Worm (Caenorhabditis elegans) whole organism, young adult: ENCODE results near the gene bgnt-1.2.
A peak's percentile ranks its signal among the peaks of the same experiment; 100 is the strongest.

Experiments
- F23B12.7 ChIP-seq: sonication (generic microtip); optimal IDR thresholded peaks from 2 replicates; lab custom pipeline; 2017; ENCODE audit warnings: missing genetic modification characterization, mild to moderate bottlenecking, missing compliant biosample characterization, antibody characterized with exemption, moderate library complexity; ENCODE audit not compliant: insufficient read depth
- F37B4.10 ChIP-seq: fragments of 200-800 bp; sonication (Bioruptor generic); IDR thresholded peaks from 2 replicates; pipeline ENCODE4 v1.3.6; 2022; ENCODE audit warnings: missing genetic modification characterization, missing compliant biosample characterization
- F39B2.1 ChIP-seq: fragments of 200-800 bp; sonication (Bioruptor generic); IDR thresholded peaks from 2 replicates; pipeline ENCODE4 v1.3.6; 2022; ENCODE audit warnings: missing genetic modification reagents, missing genetic modification characterization, missing compliant biosample characterization
- F49E8.2 ChIP-seq: sonication (generic microtip); optimal IDR thresholded peaks from 3 replicates; lab custom pipeline; 2017; ENCODE audit warnings: missing genetic modification characterization, mild to moderate bottlenecking, missing compliant biosample characterization, antibody characterized with exemption, moderate library complexity; ENCODE audit not compliant: insufficient read depth
- F55B11.4 ChIP-seq: sonication (generic microtip); optimal IDR thresholded peaks from 2 replicates; lab custom pipeline; 2016; ENCODE audit warnings: missing compliant biosample characterization, missing genetic modification characterization, borderline replicate concordance; ENCODE audit not compliant: insufficient read depth
- K11D2.4 ChIP-seq: fragments of 200-800 bp; sonication (Bioruptor generic); IDR thresholded peaks from 2 replicates; pipeline ENCODE4 v1.3.6; 2022; ENCODE audit warnings: missing genetic modification reagents, missing genetic modification characterization, missing compliant biosample characterization
- Y56A3A.18 ChIP-seq: fragments of 200-800 bp; sonication (Bioruptor generic); IDR thresholded peaks from 2 replicates; pipeline ENCODE4 v1.3.6; 2022; ENCODE audit warnings: missing genetic modification reagents, missing genetic modification characterization, missing compliant biosample characterization
- Y67H2A.10 ChIP-seq: fragments of 200-800 bp; sonication (Bioruptor generic); conservative IDR thresholded peaks from 2 replicates; pipeline ENCODE4 v1.3.6; 2022; ENCODE audit warnings: missing genetic modification reagents, missing genetic modification characterization, missing compliant biosample characterization
- attf-5 ChIP-seq: fragments of 200-800 bp; sonication (Bioruptor generic); optimal IDR thresholded peaks from 2 replicates; lab custom pipeline; 2018; ENCODE audit warnings: mild to moderate bottlenecking, missing genetic modification characterization, missing compliant biosample characterization
- ccch-3 ChIP-seq: fragments of 200-800 bp; sonication (Bioruptor generic); optimal IDR thresholded peaks from 2 replicates; lab custom pipeline; 2018; ENCODE audit warnings: mild to moderate bottlenecking, missing genetic modification characterization, missing compliant biosample characterization
- ceh-79 ChIP-seq: sonication (generic microtip); optimal IDR thresholded peaks from 2 replicates; lab custom pipeline; 2017; ENCODE audit warnings: mild to moderate bottlenecking, missing genetic modification characterization, missing compliant biosample characterization
- dpff-1 ChIP-seq: sonication (generic microtip); optimal IDR thresholded peaks from 2 replicates; lab custom pipeline; 2017; ENCODE audit warnings: mild to moderate bottlenecking, missing genetic modification characterization, missing compliant biosample characterization
- efl-1 ChIP-seq: fragments of 150-350 bp; optimal IDR thresholded peaks from 2 replicates; lab custom pipeline; 2014; ENCODE audit warnings: missing biosample characterization, missing genetic modification reagents, missing genetic modification characterization
- egl-44 ChIP-seq: fragments of 200-800 bp; sonication (Bioruptor generic); IDR thresholded peaks from 2 replicates; pipeline ENCODE4 v1.3.6; 2022; ENCODE audit warnings: missing genetic modification reagents, missing genetic modification characterization, missing compliant biosample characterization
- egrh-3 ChIP-seq: fragments of 200-800 bp; sonication (Bioruptor generic); IDR thresholded peaks from 2 replicates; pipeline ENCODE4 v1.3.6; 2022; ENCODE audit warnings: missing genetic modification reagents, missing genetic modification characterization, missing compliant biosample characterization
- gei-17 ChIP-seq: fragments of 200-800 bp; sonication (Bioruptor generic); optimal IDR thresholded peaks from 2 replicates; lab custom pipeline; 2018; ENCODE audit warnings: mild to moderate bottlenecking, missing genetic modification characterization, missing compliant biosample characterization
- him-1 ChIP-seq: sonication (generic microtip); optimal IDR thresholded peaks from 2 replicates; lab custom pipeline; 2016; ENCODE audit warnings: missing genotype, missing genetic modification reagents, missing genetic modification characterization, missing compliant biosample characterization
- hlh-12 ChIP-seq: sonication (generic microtip); optimal IDR thresholded peaks from 2 replicates; lab custom pipeline; 2016; ENCODE audit warnings: missing genetic modification characterization, missing compliant biosample characterization
- hmg-1.2 ChIP-seq: fragments of 200-800 bp; sonication (Bioruptor generic); IDR thresholded peaks from 2 replicates; pipeline ENCODE4 v1.3.6; 2022; ENCODE audit warnings: missing genetic modification reagents, missing genetic modification characterization, missing compliant biosample characterization
- let-526 ChIP-seq: fragments of 200-800 bp; sonication (Bioruptor generic); IDR thresholded peaks from 2 replicates; pipeline ENCODE4 v1.3.6; 2022; ENCODE audit warnings: missing genetic modification reagents, missing genetic modification characterization, missing compliant biosample characterization
- lin-26 ChIP-seq: fragments of 200-800 bp; sonication (Bioruptor generic); IDR thresholded peaks from 2 replicates; pipeline ENCODE4 v1.3.6; 2022; ENCODE audit warnings: missing genetic modification reagents, missing genetic modification characterization, missing compliant biosample characterization
- lin-54 ChIP-seq: fragments of 200-800 bp; sonication (Bioruptor generic); optimal IDR thresholded peaks from 2 replicates; lab custom pipeline; 2018; ENCODE audit warnings: mild to moderate bottlenecking, missing genetic modification characterization, missing compliant biosample characterization
- lsl-1 ChIP-seq: fragments of 200-800 bp; sonication (Bioruptor generic); optimal IDR thresholded peaks from 2 replicates; lab custom pipeline; 2018; ENCODE audit warnings: mild to moderate bottlenecking, missing genetic modification characterization, moderate library complexity, missing compliant biosample characterization
- lsy-27 ChIP-seq: sonication (generic microtip); optimal IDR thresholded peaks from 2 replicates; lab custom pipeline; 2017; ENCODE audit warnings: missing genetic modification characterization, mild to moderate bottlenecking, missing compliant biosample characterization, antibody characterized with exemption, missing genotype, borderline replicate concordance; ENCODE audit not compliant: insufficient read depth
- madf-3 ChIP-seq: fragments of 200-800 bp; sonication (Bioruptor generic); IDR thresholded peaks from 2 replicates; pipeline ENCODE4 v1.3.6; 2022; ENCODE audit warnings: missing genetic modification reagents, missing genetic modification characterization, missing compliant biosample characterization
- madf-8 ChIP-seq: fragments of 200-800 bp; sonication (Bioruptor generic); conservative IDR thresholded peaks from 2 replicates; pipeline ENCODE4 v1.3.6; 2022; ENCODE audit warnings: missing genetic modification reagents, missing genetic modification characterization, missing compliant biosample characterization
- nhr-27 ChIP-seq: fragments of 200-800 bp; sonication (Bioruptor generic); optimal IDR thresholded peaks from 2 replicates; lab custom pipeline; 2018; ENCODE audit warnings: mild to moderate bottlenecking, missing genetic modification characterization, moderate library complexity, missing compliant biosample characterization
- nhr-80 ChIP-seq: sonication (generic microtip); optimal IDR thresholded peaks from 2 replicates; lab custom pipeline; 2016; ENCODE audit warnings: missing genetic modification characterization, missing compliant biosample characterization
- nhr-90 ChIP-seq: sonication (generic microtip); optimal IDR thresholded peaks from 2 replicates; lab custom pipeline; 2016; ENCODE audit warnings: missing genotype, mild to moderate bottlenecking, missing genetic modification characterization, missing compliant biosample characterization
- pha-4 ChIP-seq: fragments of 150-350 bp; sonication (generic microtip); optimal IDR thresholded peaks from 2 replicates; lab custom pipeline; 2014; ENCODE audit warnings: missing biosample characterization, missing genetic modification reagents, missing genetic modification characterization
- rcor-1 ChIP-seq: fragments of 200-800 bp; sonication (Bioruptor generic); IDR thresholded peaks from 2 replicates; pipeline ENCODE4 v1.3.6; 2022; ENCODE audit warnings: missing genetic modification reagents, missing genetic modification characterization, missing compliant biosample characterization
- rec-8 ChIP-seq, 2 experiments: sonication (generic microtip); optimal IDR thresholded peaks; 2 replicates each; lab custom pipeline; 2016; ENCODE audit warnings: mild to moderate bottlenecking in 2 of 2, missing genetic modification characterization in 2 of 2, missing genetic modification reagents in 2 of 2, missing genotype in 2 of 2, missing biosample characterization in 1 of 2, missing compliant biosample characterization in 1 of 2, moderate library complexity in 1 of 2
- rpc-1 ChIP-seq, 2 experiments: fragments of 150-350 bp in 1 of 2; sonication (generic microtip) in 1 of 2; optimal IDR thresholded peaks; 2 replicates each; lab custom pipeline; 2014 to 2018; ENCODE audit warnings: missing biosample characterization in 1 of 2, missing genetic modification characterization in 1 of 2, missing genetic modification reagents in 1 of 2, missing genotype in 1 of 2
- sea-2 ChIP-seq: fragments of 200-800 bp; sonication (Bioruptor generic); IDR thresholded peaks from 2 replicates; pipeline ENCODE4 v1.3.6; 2022; ENCODE audit warnings: missing genetic modification characterization, missing compliant biosample characterization
- tbx-9 ChIP-seq: sonication (generic microtip); optimal IDR thresholded peaks from 2 replicates; lab custom pipeline; 2016; ENCODE audit warnings: borderline replicate concordance, missing genetic modification characterization, inconsistent platforms, missing compliant biosample characterization
- unc-62 ChIP-seq: fragments of 150-350 bp; optimal IDR thresholded peaks from 2 replicates; lab custom pipeline; 2014; ENCODE audit warnings: missing biosample characterization, missing genetic modification reagents, missing genetic modification characterization
- xnd-1 ChIP-seq: sonication (generic microtip); optimal IDR thresholded peaks from 2 replicates; lab custom pipeline; 2016; ENCODE audit warnings: missing genotype, missing genetic modification reagents, missing genetic modification characterization, missing compliant biosample characterization
- ztf-3 ChIP-seq: fragments of 200-800 bp; sonication (Bioruptor generic); optimal IDR thresholded peaks from 2 replicates; lab custom pipeline; 2018; ENCODE audit warnings: mild to moderate bottlenecking, missing genetic modification characterization, missing compliant biosample characterization

The bgnt-1.2 gene

DNA sequence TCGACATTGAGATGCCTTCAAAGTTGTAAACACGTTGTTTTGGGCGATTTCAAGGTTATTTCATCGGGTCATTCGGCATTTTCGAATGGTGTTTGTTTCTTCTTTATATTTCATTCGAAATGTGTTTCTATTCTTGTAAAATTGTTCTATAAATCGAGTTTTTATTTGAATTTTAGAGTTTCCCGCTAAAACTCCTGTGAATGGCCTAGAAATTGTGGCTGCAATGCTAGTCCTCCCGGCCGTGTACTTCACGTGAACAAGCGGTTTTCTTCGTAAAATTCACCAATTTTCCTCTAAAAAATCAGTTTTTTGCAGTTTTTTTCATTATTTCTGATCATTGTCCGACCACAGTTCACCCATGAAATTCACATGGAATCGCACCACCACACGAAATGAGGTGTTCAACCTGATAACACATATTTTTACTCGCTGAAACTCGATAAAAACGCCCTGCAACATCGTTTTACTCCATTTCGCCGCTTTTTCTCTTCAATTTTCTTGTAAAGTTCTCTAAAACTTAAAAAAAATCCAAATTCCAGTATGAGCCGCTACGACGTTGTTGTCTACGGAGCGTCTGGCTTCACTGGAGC lies 8.6 kb upstream of the bgnt-1.2 start, which contains the start of gene ldp-1 (continued):
- TF ChIP-seq rcor-1, result peak; percentile 46; the same call in 1 of the 2 replicates
- TF ChIP-seq ccch-3, result no peak
- TF ChIP-seq unc-62, result no peak
- no peak for TF ChIP-seq lsy-27
- no peak for TF ChIP-seq tbx-9
- no peak for TF ChIP-seq ztf-3 (GFP tag; lab: Kevin White, UChicago)
- TF ChIP-seq egrh-3 (GFP tag; lab: Robert Waterston, UW), result no peak
- peak; percentile 8 for TF ChIP-seq xnd-1

DNA sequence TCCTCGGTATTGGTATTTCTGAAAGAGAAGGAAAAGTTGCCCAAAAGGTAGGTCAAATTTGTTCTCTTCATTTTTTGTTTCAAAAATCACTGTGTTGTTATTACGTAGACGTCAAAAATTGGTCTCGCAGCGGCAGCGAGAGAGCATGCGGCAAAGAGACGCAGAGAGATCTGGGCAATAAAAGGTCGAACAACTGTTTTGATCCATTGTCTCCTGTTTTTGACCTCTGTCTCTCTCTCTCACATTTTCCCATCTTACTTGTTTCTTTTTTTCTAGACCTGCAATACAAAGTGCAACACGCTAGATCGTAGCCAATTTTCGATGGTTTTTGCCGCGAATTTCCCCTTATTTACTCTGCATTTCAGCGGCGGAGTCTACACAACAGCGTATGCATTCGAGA lies 8.1 kb upstream of the bgnt-1.2 start:
- TF ChIP-seq sea-2 (GFP tag; lab: Robert Waterston, UW), result no peak
- TF ChIP-seq unc-62, result no peak
- no peak for TF ChIP-seq rcor-1
- TF ChIP-seq gei-17 (GFP tag; lab: Kevin White, UChicago), result no peak
- TF ChIP-seq madf-8 (GFP tag; lab: Robert Waterston, UW), result peak; percentile 34
- TF ChIP-seq efl-1 (GFP tag; lab: Kevin White, UChicago), result peak; percentile 25

DNA sequence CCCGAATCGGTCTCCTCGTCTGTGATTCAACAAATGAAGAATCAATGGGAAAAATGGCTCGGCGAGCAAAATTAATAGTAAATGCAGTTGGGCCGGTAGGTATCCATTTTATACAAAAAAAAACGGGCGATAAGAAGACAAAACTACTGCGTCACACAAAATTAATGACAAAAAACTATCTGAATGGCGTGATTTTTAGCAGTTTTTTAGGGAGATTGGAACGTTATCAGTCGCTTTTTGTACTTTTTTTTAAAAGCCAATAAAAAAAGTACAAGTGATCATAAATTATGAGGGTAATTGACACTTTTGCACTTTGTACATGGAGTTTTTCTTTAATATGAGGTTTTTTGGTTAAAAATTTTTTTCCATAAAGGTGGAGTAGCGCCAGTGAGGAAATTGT lies 4.7 kb upstream of the bgnt-1.2 start:
- TF ChIP-seq hlh-12 (tag; lab: Kevin White, UChicago), result no peak
- peak; percentile 62 for TF ChIP-seq nhr-80
- TF ChIP-seq, all 124 proteins: peak for 1

DNA sequence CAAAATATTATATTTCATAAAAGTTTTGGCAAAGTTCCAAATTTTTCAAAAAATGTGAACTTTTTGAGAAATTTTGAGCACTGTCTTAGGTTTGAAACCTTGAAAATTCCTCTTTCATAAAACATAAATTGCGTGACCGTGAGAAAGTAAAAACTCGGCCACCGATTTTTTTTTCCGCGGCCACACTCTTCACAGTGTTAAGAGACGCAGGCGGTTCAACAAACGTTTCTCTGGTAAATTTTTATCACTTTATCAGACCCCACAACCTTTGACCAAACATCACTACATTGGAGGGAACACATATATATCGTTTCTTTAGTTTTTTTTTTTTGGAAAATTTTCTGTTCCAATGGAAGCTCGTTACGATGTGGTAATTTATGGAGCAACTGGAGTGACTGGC lies 4.0 kb upstream of the bgnt-1.2 start, which contains the start of gene F22F7.2:
Gene F22F7.2 (plus strand): TSS at position 266 of the 400 bp plus-strand sequence.
- TF ChIP-seq lin-26 (GFP tag; lab: Robert Waterston, UW) (no peak), attf-5 (GFP tag; lab: Kevin White, UChicago) (peak; percentile 3), hmg-1.2 (GFP tag; lab: Robert Waterston, UW) (peak; percentile 23; the same call in 1 of the 2 replicates), unc-62 (no peak), nhr-80 (peak; percentile 2), ceh-79 (tag; lab: Kevin White, UChicago) (no peak)

DNA sequence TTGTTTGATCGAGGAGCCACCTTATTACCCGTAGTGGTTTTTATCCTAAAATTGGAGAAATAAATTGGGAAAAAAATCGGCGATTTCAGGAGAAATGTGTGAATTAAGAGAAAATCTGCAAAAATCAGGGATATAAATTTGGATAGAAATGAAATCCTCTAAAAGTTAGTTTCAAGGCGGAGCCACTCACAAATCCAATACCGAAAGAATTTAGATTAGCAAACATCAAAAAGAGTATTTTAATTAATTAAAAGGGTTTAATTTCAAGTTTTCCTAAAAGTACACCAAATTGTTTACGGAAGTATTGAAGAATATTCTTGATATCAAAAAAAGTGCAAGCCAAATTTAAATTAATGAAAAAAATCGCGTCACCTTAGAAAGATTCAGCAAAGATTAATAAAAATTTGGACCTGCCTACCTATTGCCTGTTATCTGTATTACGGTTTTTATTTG lies 3.5 kb upstream of the bgnt-1.2 start, which contains the start of gene F22F7.8:
Gene F22F7.8 (minus strand): TSS at position 51 of the 453 bp plus-strand sequence.
- TF ChIP-seq let-526 (GFP tag; lab: Robert Waterston, UW) (no peak), him-1 (no peak), lin-54 (GFP tag; lab: Kevin White, UChicago) (no peak), rec-8 (tag; optimal IDR thresholded peaks at IDR 0.05; lab: Kevin White, UChicago) (no peak), F39B2.1 (GFP tag; lab: Robert Waterston, UW) (no peak), F23B12.7 (tag; lab: Kevin White, UChicago) (no peak), nhr-90 (tag; lab: Kevin White, UChicago) (no peak), F55B11.4 (tag; lab: Kevin White, UChicago) (no peak)

DNA sequence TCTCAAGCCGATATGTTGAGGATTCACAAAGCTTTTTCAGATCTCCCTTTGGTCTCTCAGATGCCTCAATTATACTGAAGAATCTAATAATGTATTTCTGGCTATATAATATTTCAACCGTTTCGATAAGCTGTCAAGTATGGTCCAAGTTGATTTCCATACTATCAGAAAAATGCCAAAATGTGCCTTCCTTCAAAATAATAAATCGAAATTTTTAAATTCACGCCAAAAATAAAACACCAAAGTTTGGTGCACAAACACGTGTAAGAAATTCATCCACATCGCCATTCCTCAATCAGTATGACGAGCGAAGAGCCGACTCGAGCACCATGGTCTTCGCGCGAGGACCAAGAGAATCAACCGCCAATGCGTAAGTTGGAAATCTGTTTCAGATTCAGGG lies 1.1 kb upstream of the bgnt-1.2 start, which contains the start of gene F22F7.11:
Gene F22F7.11 (plus strand): TSS at position 301 of the 400 bp plus-strand sequence.
- TF ChIP-seq dpff-1 (no peak), tbx-9 (no peak), lsl-1 (no peak), unc-62 (no peak), rpc-1 (optimal IDR thresholded peaks at IDR 0.05; lab: Kevin White, UChicago) (no peak), rpc-1 (tag; optimal IDR thresholded peaks at IDR 0.05; lab: Kevin White, UChicago) (no peak), madf-3 (GFP tag; lab: Robert Waterston, UW) (no peak), F49E8.2 (tag; lab: Kevin White, UChicago) (no peak), him-1 (no peak), F37B4.10 (GFP tag; lab: Robert Waterston, UW) (no peak), Y67H2A.10 (GFP tag; lab: Robert Waterston, UW) (no peak), ccch-3 (no peak), pha-4 (no peak), Y56A3A.18 (GFP tag; lab: Robert Waterston, UW) (no peak), nhr-90 (tag; lab: Kevin White, UChicago) (no peak), nhr-27 (tag; lab: Kevin White, UChicago) (no peak), K11D2.4 (GFP tag; lab: Robert Waterston, UW) (no peak), egl-44 (GFP tag; lab: Robert Waterston, UW) (no peak)
- TF ChIP-seq, all 124 proteins: peak for 0
